Fruit fly (Drosophila melanogaster): ENCODE measurements around the gene CG10979.

CG10979 gene

DNA sequence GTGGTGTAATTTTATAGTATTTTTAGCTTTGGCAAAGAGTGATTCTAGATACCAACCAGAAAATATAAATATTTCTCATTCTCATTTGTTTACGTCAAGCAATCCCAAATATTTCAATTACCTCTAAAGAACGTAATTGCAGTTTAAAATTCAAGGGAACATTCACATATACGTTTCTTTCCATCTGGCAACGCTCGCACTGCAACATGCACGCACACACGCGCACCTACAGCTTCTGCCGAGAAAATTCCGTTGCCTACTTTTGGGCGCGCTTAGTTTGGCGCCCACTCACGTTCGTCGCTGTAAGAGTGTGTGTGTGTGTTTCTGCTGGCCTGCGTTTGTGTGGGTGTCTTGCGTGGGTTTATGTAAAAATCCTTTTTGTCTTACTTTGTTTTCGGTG is 22.1 kb upstream of the CG10979 start:
- TF ChIP-seq Dp (GFP tag; optimal IDR thresholded peaks at IDR 0.05) (peak; percentile 22), CG3163 (GFP tag; optimal IDR thresholded peaks at IDR 0.05) (no peak), sr (GFP tag; IDR thresholded peaks at IDR 0.05) (peak; percentile 44; the same call in 1 of the 3 replicates), nerfin-2 (GFP tag; IDR thresholded peaks at IDR 0.05; ENCODE audit: partially characterized antibody) (no peak), sd (tag; optimal IDR thresholded peaks at IDR 0.05) (no peak), CG1603 (tag; optimal IDR thresholded peaks at IDR 0.05) (peak; percentile 17), grn (GFP tag; optimal IDR thresholded peaks at IDR 0.05) (no peak), CG7786 (GFP tag; optimal IDR thresholded peaks at IDR 0.05) (no peak), CG11504 (tag; optimal IDR thresholded peaks at IDR 0.05) (peak; percentile 72), Lhr (GFP tag; optimal IDR thresholded peaks at IDR 0.05) (peak; percentile 27), CG7556 (GFP tag; optimal IDR thresholded peaks at IDR 0.05) (peak; percentile 28), CG6791 (GFP tag; IDR thresholded peaks at IDR 0.05; ENCODE audit: partially characterized antibody) (peak; percentile 21; the same call in 1 of the 3 replicates), zen2 (GFP tag; IDR thresholded peaks at IDR 0.05; ENCODE audit: partially characterized antibody) (no peak), stwl (tag; optimal IDR thresholded peaks at IDR 0.05) (peak; percentile 65), CG16815 (GFP tag; optimal IDR thresholded peaks at IDR 0.05) (no peak), CrebB (tag; optimal IDR thresholded peaks at IDR 0.05) (no peak), CG9727 (GFP tag; optimal IDR thresholded peaks at IDR 0.05) (peak; percentile 1), Ets97D (GFP tag; optimal IDR thresholded peaks at IDR 0.05) (peak; percentile 8), E2f2 (GFP tag; IDR thresholded peaks at IDR 0.05) (peak; percentile 27; the same call in 1 of the 2 replicates), pan (optimal IDR thresholded peaks at IDR 0.05) (no peak), pan (GFP tag; optimal IDR thresholded peaks at IDR 0.05 in 1 of 2, IDR thresholded peaks at IDR 0.05 in 1 of 2) (no peak), Atf-2 (GFP tag; optimal IDR thresholded peaks at IDR 0.05) (no peak), Chrac-16 (GFP tag; optimal IDR thresholded peaks at IDR 0.05) (no peak), cas (GFP tag; IDR thresholded peaks at IDR 0.05) (no peak), Mad (GFP tag; optimal IDR thresholded peaks at IDR 0.05) (no peak), sens (GFP tag) (peak; percentile 65), tll (GFP tag; optimal IDR thresholded peaks at IDR 0.05) (no peak), CG9437 (GFP tag; optimal IDR thresholded peaks at IDR 0.05) (peak; percentile 96), gt (GFP tag; IDR thresholded peaks at IDR 0.05) (no peak), CG8478 (optimal IDR thresholded peaks at IDR 0.05) (peak; percentile 47), trem (tag; optimal IDR thresholded peaks at IDR 0.05) (peak; percentile 19), C15 (GFP tag; IDR thresholded peaks at IDR 0.05) (no peak), H15 (GFP tag; IDR thresholded peaks at IDR 0.05) (no peak), bcd (GFP tag; optimal IDR thresholded peaks at IDR 0.05) (no peak), cg (GFP tag; optimal IDR thresholded peaks at IDR 0.05) (peak; percentile 83), bbx (GFP tag; IDR thresholded peaks at IDR 0.05; ENCODE audit: partially characterized antibody) (0 out of 2 replicates have a peak, but pooled peaks have one; percentile 24), row (GFP tag; IDR thresholded peaks at IDR 0.05) (0 out of 3 replicates have a peak, but pooled peaks have one; percentile 7)

DNA sequence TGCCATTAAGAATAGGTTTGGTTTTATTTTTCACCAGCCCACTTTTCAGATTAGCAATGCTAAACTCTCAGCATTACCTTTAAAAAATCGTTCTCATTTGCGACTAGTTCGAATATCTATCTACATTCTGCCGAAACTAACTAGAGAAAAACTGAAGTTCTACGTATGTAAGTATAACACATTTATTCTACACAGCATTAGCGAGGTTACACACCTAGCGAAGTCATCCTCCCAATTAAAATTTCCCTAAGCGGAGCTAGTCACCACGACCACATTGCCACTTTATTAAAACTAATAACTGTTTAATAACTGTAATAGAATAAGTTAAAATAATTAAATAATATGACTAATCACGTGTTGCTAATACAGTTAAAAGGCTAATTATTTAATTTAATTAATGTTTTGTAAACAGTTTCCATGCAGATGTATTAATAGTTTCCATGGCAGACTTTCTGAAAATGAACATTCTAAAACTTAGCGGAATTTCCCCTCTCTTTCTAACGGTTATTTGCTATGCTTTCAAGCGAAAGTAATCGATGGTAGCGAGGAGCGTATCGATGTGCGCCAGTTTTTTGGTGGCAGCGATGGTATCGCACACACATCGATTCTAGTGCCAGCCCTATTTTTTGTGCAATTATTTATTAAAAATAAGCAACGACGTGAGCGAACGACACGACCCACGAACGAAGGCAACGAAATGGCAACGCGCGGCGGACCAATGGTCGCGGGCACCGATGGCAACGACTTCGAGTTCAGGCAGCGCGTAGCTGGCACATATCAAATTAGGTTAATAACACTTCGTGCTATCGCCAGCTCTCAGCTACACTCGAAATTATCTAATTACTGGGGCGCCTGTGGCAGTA is 15.5 kb upstream of the CG10979 start, which contains the start of gene jagn:
Gene jagn, plus strand, starts transcription at position 585 of the 863 bp plus-strand sequence.
- peak; percentile 33 for TF ChIP-seq Bdp1 (GFP tag; optimal IDR thresholded peaks at IDR 0.05)
- no peak for TF ChIP-seq CG13296 (GFP tag; optimal IDR thresholded peaks at IDR 0.05)
- TF ChIP-seq CG14441 (GFP tag; IDR thresholded peaks at IDR 0.05): peak; percentile 27; the same call in 1 of the 2 replicates
- peak; percentile 68; the same call in 2 of the 3 replicates for TF ChIP-seq otp (GFP tag; IDR thresholded peaks at IDR 0.05)
- no peak for TF ChIP-seq Doc2 (GFP tag; IDR thresholded peaks at IDR 0.05)
- TF ChIP-seq onecut (GFP tag; IDR thresholded peaks at IDR 0.05): peak; percentile 83
- peak; percentile 39 for TF ChIP-seq Fer1 (GFP tag; optimal IDR thresholded peaks at IDR 0.05)
- TF ChIP-seq pb (GFP tag; optimal IDR thresholded peaks at IDR 0.05): peak; percentile 14
- peak; percentile 50; the same call in 1 of the 2 replicates for TF ChIP-seq CG5953 (GFP tag; IDR thresholded peaks at IDR 0.05)
- peak; percentile 61 for TF ChIP-seq CG17385 (GFP tag; optimal IDR thresholded peaks at IDR 0.05)
- TF ChIP-seq CG10431 (GFP tag; optimal IDR thresholded peaks at IDR 0.05): peak; percentile 16
- TF ChIP-seq zfh1 (GFP tag; IDR thresholded peaks at IDR 0.05): peak; percentile 68; the same call in 2 of the 3 replicates
- TF ChIP-seq hb (GFP tag; IDR thresholded peaks at IDR 0.05; ENCODE audit: partially characterized antibody): peak; percentile 100
- peak; percentile 99 for TF ChIP-seq nerfin-2 (GFP tag; IDR thresholded peaks at IDR 0.05; ENCODE audit: partially characterized antibody)
- 0 out of 2 replicates have a peak, but pooled peaks have one; percentile 29 for TF ChIP-seq HLH3B (GFP tag; IDR thresholded peaks at IDR 0.05)
